Worm (Caenorhabditis elegans) whole organism, young adult: Measurements from ENCODE around the gene Y61A9LA.10.

Source experiments
- Y53G8AR.9 ChIP-seq: fragments of 200-800 bp; sonication (Bioruptor generic); conservative IDR thresholded peaks from 2 replicates; pipeline ENCODE4 v1.3.6; 2022; ENCODE audit warnings: missing genetic modification reagents, missing genetic modification characterization, missing compliant biosample characterization
- ama-1 ChIP-seq, 3 experiments: fragments of 150-350 bp in 1 of 3; sonication (generic microtip) in 2 of 3; optimal IDR thresholded peaks; 2 replicates each; lab custom pipeline; 2014 to 2018; ENCODE audit warnings: missing biosample characterization in 2 of 3, missing genetic modification characterization in 2 of 3, missing genetic modification reagents in 2 of 3
- bed-1 ChIP-seq: fragments of 200-800 bp; sonication (Bioruptor generic); IDR thresholded peaks from 2 replicates; pipeline ENCODE4 v1.3.6; 2022; ENCODE audit warnings: missing genetic modification reagents, missing genetic modification characterization, missing compliant biosample characterization
- ceh-40 ChIP-seq: fragments of 200-800 bp; sonication (Bioruptor generic); IDR thresholded peaks from 2 replicates; pipeline ENCODE4 v1.3.6; 2022; ENCODE audit warnings: missing genetic modification characterization, missing compliant biosample characterization
- ekl-4 ChIP-seq: fragments of 200-800 bp; sonication (Bioruptor generic); IDR thresholded peaks from 2 replicates; pipeline ENCODE4 v1.3.6; 2022; ENCODE audit warnings: missing genetic modification reagents, missing genetic modification characterization, missing compliant biosample characterization
- unc-62 ChIP-seq: fragments of 150-350 bp; optimal IDR thresholded peaks from 2 replicates; lab custom pipeline; 2014; ENCODE audit warnings: missing biosample characterization, missing genetic modification reagents, missing genetic modification characterization
- ztf-22 ChIP-seq: fragments of 200-800 bp; sonication (Bioruptor generic); optimal IDR thresholded peaks from 2 replicates; lab custom pipeline; 2018; ENCODE audit warnings: mild to moderate bottlenecking, missing genetic modification characterization, moderate library complexity, missing compliant biosample characterization

DNA sequence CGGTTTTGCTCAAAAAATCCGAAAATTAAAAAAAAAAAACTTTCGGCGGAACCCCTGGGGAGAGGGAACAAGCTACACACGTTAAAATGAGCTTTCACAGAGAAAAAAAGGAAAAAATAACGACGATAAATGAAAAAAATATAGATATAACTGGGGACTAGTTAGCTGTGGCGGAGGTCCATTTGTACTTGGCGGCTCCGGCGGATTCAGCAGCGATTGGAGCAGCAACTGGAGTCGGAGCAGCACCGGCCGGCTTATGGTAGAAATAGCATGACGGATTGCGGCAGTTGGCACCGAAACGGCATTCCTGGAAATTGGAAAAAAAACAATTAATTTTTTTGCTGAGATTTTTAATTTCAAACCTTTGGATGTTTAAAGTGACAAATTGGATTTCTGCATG is 53.1 kb downstream of the Y61A9LA.10 start:
- no peak for TF ChIP-seq ztf-22 (GFP tag; lab: Kevin White, UChicago)
- no peak for TF ChIP-seq Y53G8AR.9 (GFP tag; lab: Robert Waterston, UW)
- TF ChIP-seq bed-1 (GFP tag; lab: Robert Waterston, UW): no peak
- no peak for TF ChIP-seq ceh-40 (GFP tag; lab: Robert Waterston, UW)
- no peak for TF ChIP-seq ekl-4 (GFP tag; lab: Robert Waterston, UW)
- TF ChIP-seq unc-62 (GFP tag; lab: Kevin White, UChicago): no peak
- no peak for TF ChIP-seq ama-1 (optimal IDR thresholded peaks at IDR 0.05; lab: Kevin White, UChicago)
- TF ChIP-seq ama-1 (GFP tag; optimal IDR thresholded peaks at IDR 0.05; lab: Kevin White, UChicago): no peak
